Fruit fly (Drosophila melanogaster) whole organism, adult: ENCODE data around the gene Jhbp14.

Experiments
- CG11617 ChIP-seq: fragments of 200-800 bp; sonication (Bioruptor generic); optimal IDR thresholded peaks from 2 replicates; lab custom pipeline; 2017; ENCODE audit warnings: mild to moderate bottlenecking, missing biosample characterization, missing genetic modification reagents, missing genetic modification characterization
- CG12768 ChIP-seq: fragments of 200-800 bp; sonication (Bioruptor generic); optimal IDR thresholded peaks from 2 replicates; lab custom pipeline; 2017; ENCODE audit warnings: missing biosample characterization, missing genetic modification characterization, mild to moderate bottlenecking, moderate library complexity, missing genetic modification reagents
- CG14711 ChIP-seq: fragments of 200-800 bp; sonication (Bioruptor generic); optimal IDR thresholded peaks from 2 replicates; lab custom pipeline; 2018; ENCODE audit warnings: missing biosample characterization, mild to moderate bottlenecking, missing genetic modification characterization, moderate library complexity
- CG1620 ChIP-seq: fragments of 200-800 bp; sonication (Bioruptor generic); optimal IDR thresholded peaks from 2 replicates; lab custom pipeline; 2016; ENCODE audit warnings: missing biosample characterization, missing genetic modification characterization
- CG33017 ChIP-seq: fragments of 200-800 bp; sonication (Bioruptor generic); optimal IDR thresholded peaks from 2 replicates; lab custom pipeline; 2018; ENCODE audit warnings: missing biosample characterization, mild to moderate bottlenecking, missing genetic modification characterization, moderate library complexity
- CG5204 ChIP-seq: fragments of 200-800 bp; sonication (Bioruptor generic); optimal IDR thresholded peaks from 2 replicates; lab custom pipeline; 2016; ENCODE audit warnings: missing biosample characterization, missing genetic modification characterization
- CG7045 ChIP-seq: fragments of 200-800 bp; sonication (Bioruptor generic); optimal IDR thresholded peaks from 2 replicates; lab custom pipeline; 2017; ENCODE audit warnings: missing biosample characterization, mild to moderate bottlenecking, missing genetic modification characterization
- CG7101 ChIP-seq: fragments of 200-800 bp; sonication (Bioruptor generic); optimal IDR thresholded peaks from 2 replicates; lab custom pipeline; 2018; ENCODE audit warnings: missing biosample characterization, mild to moderate bottlenecking, missing genetic modification characterization, moderate library complexity
- Clk ChIP-seq: fragments of 200-800 bp; sonication (Bioruptor generic); optimal IDR thresholded peaks from 2 replicates; lab custom pipeline; 2017; ENCODE audit warnings: missing biosample characterization, missing genetic modification characterization
- Crg-1 ChIP-seq: fragments of 200-800 bp; sonication (Bioruptor generic); optimal IDR thresholded peaks from 2 replicates; lab custom pipeline; 2016; ENCODE audit warnings: missing biosample characterization, missing genetic modification characterization
- Hr96 ChIP-seq: fragments of 200-800 bp; sonication (Bioruptor generic); optimal IDR thresholded peaks from 2 replicates; lab custom pipeline; 2016; ENCODE audit warnings: missing biosample characterization, missing genetic modification characterization
- Mnt ChIP-seq: fragments of 200-800 bp; sonication (Bioruptor generic); optimal IDR thresholded peaks from 2 replicates; lab custom pipeline; 2016; ENCODE audit warnings: missing biosample characterization, mild to moderate bottlenecking, missing genetic modification characterization
- bab1 ChIP-seq: fragments of 200-800 bp; sonication (Bioruptor generic); optimal IDR thresholded peaks from 3 replicates; lab custom pipeline; 2019; ENCODE audit warnings: missing biosample characterization, mild to moderate bottlenecking, missing genetic modification characterization, moderate library complexity
- cic ChIP-seq: fragments of 200-800 bp; sonication (Bioruptor generic); optimal IDR thresholded peaks from 2 replicates; lab custom pipeline; 2017; ENCODE audit warnings: missing biosample characterization, mild to moderate bottlenecking, missing genetic modification characterization, moderate library complexity
- cnc ChIP-seq, 2 experiments: fragments of >200 bp; optimal IDR thresholded peaks; 2 replicates each; lab custom pipeline; 2017
- kay ChIP-seq: fragments of 200-800 bp; sonication (Bioruptor generic); peaks from one replicate; lab custom pipeline; 2016; ENCODE audit warnings: missing biosample characterization, missing genetic modification characterization, borderline replicate concordance
- ovo ChIP-seq: fragments of 200-800 bp; sonication (Bioruptor generic); optimal IDR thresholded peaks from 2 replicates; lab custom pipeline; 2016; ENCODE audit warnings: missing biosample characterization, missing genetic modification characterization
- pad ChIP-seq: fragments of 200-800 bp; sonication (Bioruptor generic); optimal IDR thresholded peaks from 3 replicates; lab custom pipeline; 2017; ENCODE audit warnings: missing biosample characterization, missing genetic modification characterization, mild to moderate bottlenecking, moderate library complexity, missing genetic modification reagents
- tj ChIP-seq: fragments of 200-800 bp; sonication (Bioruptor generic); optimal IDR thresholded peaks from 3 replicates; lab custom pipeline; 2017; ENCODE audit warnings: missing biosample characterization, mild to moderate bottlenecking, missing genetic modification characterization, moderate library complexity
- toe ChIP-seq: fragments of 200-800 bp; sonication (Bioruptor generic); optimal IDR thresholded peaks from 2 replicates; lab custom pipeline; 2016; ENCODE audit warnings: missing biosample characterization, missing genetic modification characterization

Jhbp14 gene

DNA sequence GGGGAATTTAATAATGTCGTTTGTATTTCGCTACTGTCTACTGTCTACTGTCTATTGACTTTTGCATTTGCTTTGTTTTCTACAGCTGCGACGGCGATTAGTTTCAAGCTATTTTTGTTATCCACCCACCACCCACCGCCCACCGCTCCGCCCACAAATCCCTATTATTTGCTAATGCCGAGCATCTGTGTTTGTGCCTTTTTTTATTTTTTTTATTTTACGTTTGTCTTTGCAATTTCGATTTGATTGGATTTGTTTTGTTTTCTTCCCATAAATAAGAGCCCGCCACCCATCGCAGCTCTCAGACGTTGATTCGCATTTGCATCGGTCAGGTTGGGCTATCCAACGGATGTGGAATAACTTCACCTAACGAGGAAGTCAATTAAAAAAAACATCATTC is at the start of gene Jhbp14:
Gene Jhbp14 (plus strand): TSS at position 301 of the 400 bp plus-strand sequence.
- TF ChIP-seq pad (no peak), Mnt (GFP tag; lab: Kevin White, UChicago) (no peak), ovo (GFP tag; lab: Kevin White, UChicago) (no peak), CG33017 (tag; lab: Kevin White, UChicago) (no peak), toe (no peak), cnc (optimal IDR thresholded peaks at IDR 0.05; lab: Kevin White, UChicago) (no peak), CG11617 (no peak), cic (no peak), bab1 (GFP tag; lab: Kevin White, UChicago) (no peak), Hr96 (no peak), CG5204 (no peak), CG7101 (tag; lab: Kevin White, UChicago) (no peak), CG12768 (GFP tag; lab: Kevin White, UChicago) (no peak), CG14711 (tag; lab: Kevin White, UChicago) (no peak), Crg-1 (no peak), Clk (GFP tag; lab: Kevin White, UChicago) (no peak), CG7045 (GFP tag; lab: Kevin White, UChicago) (no peak)

DNA sequence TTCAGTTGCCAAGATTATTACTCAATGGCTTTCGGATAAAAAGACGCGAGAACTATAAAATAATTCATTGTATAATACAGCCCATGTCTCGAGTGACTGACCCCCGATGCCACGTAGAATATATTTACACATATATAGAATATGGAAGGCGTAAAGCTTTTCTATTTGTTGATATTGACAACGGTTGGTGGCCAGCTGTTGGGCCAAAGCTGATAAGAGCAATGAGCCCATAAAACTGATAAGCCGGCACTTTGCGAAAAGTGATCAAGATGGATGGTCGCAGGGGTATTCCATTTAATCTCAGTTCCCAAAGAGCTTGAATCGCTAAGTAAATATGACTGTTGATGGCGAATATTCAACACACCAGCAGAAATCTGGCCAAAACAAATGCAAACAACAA is 45.8 kb upstream of the Jhbp14 start:
- peak; percentile 13 for TF ChIP-seq Clk (GFP tag; lab: Kevin White, UChicago)
- TF ChIP-seq CG11617: peak; percentile 44
- peak; percentile 12 for TF ChIP-seq CG14711 (tag; lab: Kevin White, UChicago)
- TF ChIP-seq CG33017 (tag; lab: Kevin White, UChicago): peak; percentile 43
- no peak for TF ChIP-seq toe
- TF ChIP-seq CG5204: no peak
- TF ChIP-seq bab1 (GFP tag; lab: Kevin White, UChicago): no peak
- TF ChIP-seq tj (GFP tag; lab: Kevin White, UChicago): peak; percentile 18
- peak; percentile 81 for TF ChIP-seq CG12768 (GFP tag; lab: Kevin White, UChicago)
- peak; percentile 26 for TF ChIP-seq CG7045 (GFP tag; lab: Kevin White, UChicago)
- TF ChIP-seq CG7101 (tag; lab: Kevin White, UChicago): peak; percentile 52
- TF ChIP-seq ovo (GFP tag; lab: Kevin White, UChicago): peak; percentile 19
- peak; percentile 55 for TF ChIP-seq pad
- TF ChIP-seq Hr96: no peak
- TF ChIP-seq cnc (optimal IDR thresholded peaks at IDR 0.05; lab: Kevin White, UChicago): no peak
- peak; percentile 95 for TF ChIP-seq cic
- peak; percentile 57 for TF ChIP-seq Mnt (GFP tag; lab: Kevin White, UChicago)
- no peak for TF ChIP-seq CG1620 (GFP tag; lab: Kevin White, UChicago)
- TF ChIP-seq Crg-1: no peak
- no peak for TF ChIP-seq kay (GFP tag; lab: Kevin White, UChicago)

- peak; percentile 2 for TF ChIP-seq ovo (GFP tag; lab: Kevin White, UChicago)
- TF ChIP-seq CG7045 (GFP tag; lab: Kevin White, UChicago): no peak
These were observed 45.1 kb upstream of the Jhbp14 start for dm6 chr2L:13191052-13191678.

DNA sequence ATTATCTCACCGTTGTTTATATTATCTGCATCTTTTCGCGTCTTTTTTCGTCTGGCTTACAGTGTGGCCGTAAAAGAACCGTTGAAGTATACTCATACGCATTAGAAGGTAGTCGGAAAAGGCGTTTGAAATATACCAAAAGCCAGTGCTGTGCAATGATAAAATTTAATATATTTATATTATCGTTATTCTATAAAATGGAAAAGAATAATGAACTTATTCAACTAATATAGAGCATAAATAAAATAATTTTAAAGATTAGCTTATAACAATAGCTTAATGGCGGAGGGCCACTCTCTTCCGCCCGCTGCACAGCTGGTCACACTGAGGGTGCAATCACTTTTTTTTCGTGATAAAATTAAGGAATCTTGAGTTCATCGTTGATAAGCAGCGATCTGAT is 44.4 kb upstream of the Jhbp14 start, which contains the start of the genes CG16974 and Edem2:
Gene CG16974 (minus strand): TSS at position 86 of the 400 bp plus-strand sequence.
Gene Edem2 (plus strand): TSS at position 308 of the 400 bp plus-strand sequence.
- TF ChIP-seq CG33017 (tag; lab: Kevin White, UChicago): peak; percentile 77
- TF ChIP-seq toe: no peak
- peak; percentile 66 for TF ChIP-seq cic
- TF ChIP-seq bab1 (GFP tag; lab: Kevin White, UChicago): peak; percentile 86
- TF ChIP-seq kay (GFP tag; lab: Kevin White, UChicago): no peak
- TF ChIP-seq Crg-1: peak; percentile 65
- TF ChIP-seq CG7045 (GFP tag; lab: Kevin White, UChicago): peak; percentile 77
- TF ChIP-seq tj (GFP tag; lab: Kevin White, UChicago): peak; percentile 48
- TF ChIP-seq CG12768 (GFP tag; lab: Kevin White, UChicago): peak; percentile 59
- TF ChIP-seq CG5204: no peak
- peak; percentile 67 for TF ChIP-seq pad
- no peak for TF ChIP-seq cnc (optimal IDR thresholded peaks at IDR 0.05; lab: Kevin White, UChicago)
- peak; percentile 68 for TF ChIP-seq ovo (GFP tag; lab: Kevin White, UChicago)
- peak; percentile 88 for TF ChIP-seq CG7101 (tag; lab: Kevin White, UChicago)
- no peak for TF ChIP-seq Hr96
- TF ChIP-seq CG11617: peak; percentile 72
- TF ChIP-seq Mnt (GFP tag; lab: Kevin White, UChicago): peak; percentile 75
- TF ChIP-seq CG14711 (tag; lab: Kevin White, UChicago): peak; percentile 81
- TF ChIP-seq CG1620 (GFP tag; lab: Kevin White, UChicago): peak; percentile 79
- TF ChIP-seq Clk (GFP tag; lab: Kevin White, UChicago): peak; percentile 11

DNA sequence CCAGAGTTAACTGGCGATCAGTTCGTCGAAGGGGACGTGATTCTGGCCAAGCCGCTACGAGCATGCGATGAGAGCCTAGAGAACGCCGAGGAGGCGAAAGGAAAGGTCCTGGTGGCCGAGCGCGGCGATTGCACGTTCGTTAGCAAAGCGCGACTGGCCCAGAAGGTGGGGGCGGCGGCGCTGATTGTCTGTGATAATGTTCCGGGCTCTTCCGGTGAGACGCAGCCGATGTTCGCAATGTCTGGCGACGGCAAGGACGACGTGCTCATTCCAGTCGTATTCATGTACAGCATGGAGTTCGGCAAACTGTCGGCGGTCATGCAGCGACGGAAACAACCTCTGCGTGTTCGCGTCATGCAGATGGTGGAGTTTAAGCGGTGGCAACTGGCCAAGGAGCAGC is 40.5 kb upstream of the Jhbp14 start:
- TF ChIP-seq CG14711 (tag; lab: Kevin White, UChicago) (no peak), cnc (optimal IDR thresholded peaks at IDR 0.05; lab: Kevin White, UChicago) (no peak), toe (no peak), CG11617 (no peak), kay (GFP tag; lab: Kevin White, UChicago) (no peak), Hr96 (no peak), Mnt (GFP tag; lab: Kevin White, UChicago) (no peak)

dm6 chr2L:13202960-13203436 is 33.3 kb upstream of the Jhbp14 start, which contains the start of gene CG16972:
TSS of gene CG16972 (minus strand) at chr2L:13203295.
- TF ChIP-seq ovo (GFP tag; lab: Kevin White, UChicago): peak; percentile 33
- TF ChIP-seq cnc (optimal IDR thresholded peaks at IDR 0.05; lab: Kevin White, UChicago): no peak
- TF ChIP-seq cic: no peak
- peak; percentile 55 for TF ChIP-seq CG11617
- TF ChIP-seq Clk (GFP tag; lab: Kevin White, UChicago): peak; percentile 0
- TF ChIP-seq CG1620 (GFP tag; lab: Kevin White, UChicago): no peak
- no peak for TF ChIP-seq CG7101 (tag; lab: Kevin White, UChicago)
- TF ChIP-seq CG12768 (GFP tag; lab: Kevin White, UChicago): no peak
- peak; percentile 41 for TF ChIP-seq bab1 (GFP tag; lab: Kevin White, UChicago)
- peak; percentile 35 for TF ChIP-seq CG7045 (GFP tag; lab: Kevin White, UChicago)
- peak; percentile 67 for TF ChIP-seq CG14711 (tag; lab: Kevin White, UChicago)
- TF ChIP-seq Crg-1: no peak
